Fruit fly (Drosophila melanogaster) whole organism, embryonic: ENCODE results near the gene fkh.

ENCODE experiments used
- Atf3 ChIP-seq: fragments of 200-800 bp; sonication (Bioruptor generic); optimal IDR thresholded peaks from 3 replicates; lab custom pipeline; 2016; ENCODE audit warnings: missing biosample characterization, missing genetic modification characterization
- Bgb ChIP-seq: fragments of 200-800 bp; sonication (Bioruptor generic); IDR thresholded peaks from 2 replicates; pipeline ENCODE4 v1.3.6; 2022; ENCODE audit warnings: missing biosample characterization, missing genetic modification characterization; ENCODE audit not compliant: partially characterized antibody
- C15 ChIP-seq: fragments of 200-800 bp; sonication (Bioruptor generic); IDR thresholded peaks from 3 replicates; pipeline ENCODE4 v1.3.6; 2022; ENCODE audit warnings: missing biosample characterization, missing genetic modification characterization
- CG10462 ChIP-seq: fragments of 200-800 bp; sonication (Bioruptor generic); optimal IDR thresholded peaks from 2 replicates; lab custom pipeline; 2016; ENCODE audit warnings: missing biosample characterization, missing genetic modification characterization
- CG13296 ChIP-seq: fragments of 200-800 bp; sonication (Bioruptor generic); optimal IDR thresholded peaks from 3 replicates; lab custom pipeline; 2018; ENCODE audit warnings: missing biosample characterization, mild to moderate bottlenecking, missing genetic modification characterization
- CG1602 ChIP-seq: fragments of 200-800 bp; sonication (Bioruptor generic); optimal IDR thresholded peaks from 3 replicates; lab custom pipeline; 2016; ENCODE audit warnings: missing biosample characterization, missing genetic modification characterization
- CG17612 ChIP-seq: fragments of 200-800 bp; sonication (Bioruptor generic); IDR thresholded peaks from 2 replicates; pipeline ENCODE4 v1.3.6; 2022; ENCODE audit warnings: missing biosample characterization, missing genetic modification characterization
- CG1832 ChIP-seq: fragments of 200-800 bp; sonication (Bioruptor generic); optimal IDR thresholded peaks from 2 replicates; lab custom pipeline; 2017; ENCODE audit warnings: missing biosample characterization, mild to moderate bottlenecking, missing genetic modification characterization, inconsistent platforms
- CG18599 ChIP-seq: fragments of 200-800 bp; sonication (Bioruptor generic); optimal IDR thresholded peaks from 3 replicates; lab custom pipeline; 2017; ENCODE audit warnings: missing biosample characterization, missing genetic modification characterization, mild to moderate bottlenecking, moderate library complexity, missing genetic modification reagents
- CG2712 ChIP-seq: fragments of 200-800 bp; optimal IDR thresholded peaks from 3 replicates; lab custom pipeline; 2019; ENCODE audit warnings: missing biosample characterization, mild to moderate bottlenecking, missing genetic modification characterization, moderate library complexity
- CG2889 ChIP-seq: fragments of 200-800 bp; sonication (Bioruptor generic); IDR thresholded peaks from 3 replicates; pipeline ENCODE4 v1.3.6; 2022; ENCODE audit warnings: missing biosample characterization, missing genetic modification characterization
- CG30431 ChIP-seq: fragments of 200-800 bp; sonication (Bioruptor generic); optimal IDR thresholded peaks from 2 replicates; lab custom pipeline; 2017; ENCODE audit warnings: missing biosample characterization, missing genetic modification characterization
- CG33213 ChIP-seq: fragments of 200-800 bp; sonication (Bioruptor generic); optimal IDR thresholded peaks from 3 replicates; lab custom pipeline; 2016; ENCODE audit warnings: missing biosample characterization, missing genetic modification characterization
- CG5953 ChIP-seq: fragments of 200-800 bp; sonication (Bioruptor generic); IDR thresholded peaks from 2 replicates; pipeline ENCODE4 v1.3.6; 2022; ENCODE audit warnings: missing biosample characterization, missing genetic modification characterization
- CG6175 ChIP-seq: fragments of 200-800 bp; sonication (Bioruptor generic); IDR thresholded peaks from 3 replicates; pipeline ENCODE4 v1.3.6; 2022; ENCODE audit warnings: missing biosample characterization, missing genetic modification characterization
- CG6683 ChIP-seq: fragments of 200-800 bp; sonication (Bioruptor generic); optimal IDR thresholded peaks from 2 replicates; lab custom pipeline; 2017; ENCODE audit warnings: missing biosample characterization, mild to moderate bottlenecking, missing genetic modification characterization, missing genetic modification reagents
- CG6765 ChIP-seq: fragments of 200-800 bp; sonication (Bioruptor generic); optimal IDR thresholded peaks from 3 replicates; lab custom pipeline; 2017; ENCODE audit warnings: missing biosample characterization, mild to moderate bottlenecking, missing genetic modification characterization
- CG8388 ChIP-seq: fragments of 200-800 bp; sonication (Bioruptor generic); optimal IDR thresholded peaks from 2 replicates; lab custom pipeline; 2019; ENCODE audit warnings: missing biosample characterization, mild to moderate bottlenecking, missing genetic modification characterization, moderate library complexity
- CG8924 ChIP-seq: fragments of 200-800 bp; optimal IDR thresholded peaks from 3 replicates; lab custom pipeline; 2019; ENCODE audit warnings: missing biosample characterization, mild to moderate bottlenecking, missing genetic modification characterization, moderate library complexity
- CG8944 ChIP-seq: fragments of 200-800 bp; sonication (Bioruptor generic); optimal IDR thresholded peaks from 3 replicates; lab custom pipeline; 2016; ENCODE audit warnings: missing biosample characterization, missing genetic modification characterization
- CG9932 ChIP-seq: fragments of 200-800 bp; sonication (Bioruptor generic); IDR thresholded peaks from 2 replicates; pipeline ENCODE4 v1.3.6; 2022; ENCODE audit warnings: missing biosample characterization, missing genetic modification characterization
- Dp ChIP-seq: fragments of 200-800 bp; sonication (Bioruptor generic); optimal IDR thresholded peaks from 2 replicates; lab custom pipeline; 2018; ENCODE audit warnings: missing biosample characterization, mild to moderate bottlenecking, missing genetic modification characterization, moderate library complexity
- ERR ChIP-seq: fragments of 200-800 bp; sonication (Bioruptor generic); optimal IDR thresholded peaks from 2 replicates; lab custom pipeline; 2016; ENCODE audit warnings: missing biosample characterization, missing genetic modification characterization
- HLH3B ChIP-seq: fragments of 200-800 bp; sonication (Bioruptor generic); IDR thresholded peaks from 2 replicates; pipeline ENCODE4 v1.3.6; 2022; ENCODE audit warnings: missing biosample characterization, missing genetic modification characterization
- Hr3 ChIP-seq: fragments of 200-800 bp; sonication (Bioruptor generic); optimal IDR thresholded peaks from 3 replicates; lab custom pipeline; 2016; ENCODE audit warnings: missing biosample characterization, missing genetic modification characterization
- Lim3 ChIP-seq: fragments of 200-800 bp; sonication (Bioruptor generic); IDR thresholded peaks from 2 replicates; pipeline ENCODE4 v1.3.6; 2022; ENCODE audit warnings: missing biosample characterization, missing genetic modification characterization
- Max ChIP-seq: fragments of 200-800 bp; sonication (Bioruptor generic); optimal IDR thresholded peaks from 2 replicates; lab custom pipeline; 2016; ENCODE audit warnings: missing biosample characterization, mild to moderate bottlenecking, missing genetic modification characterization
- NFAT ChIP-seq: fragments of 200-800 bp; sonication (Bioruptor generic); IDR thresholded peaks from 2 replicates; pipeline ENCODE4 v1.3.6; 2022; ENCODE audit warnings: missing biosample characterization, missing genetic modification characterization
- Rx ChIP-seq: fragments of 200-800 bp; sonication (Bioruptor generic); IDR thresholded peaks from 2 replicates; pipeline ENCODE4 v1.3.6; 2022; ENCODE audit warnings: missing biosample characterization, missing genetic modification characterization
- Sry-δ ChIP-seq: fragments of 200-800 bp; sonication (Bioruptor generic); optimal IDR thresholded peaks from 2 replicates; lab custom pipeline; 2016; ENCODE audit warnings: missing biosample characterization, missing genetic modification characterization
- Ssrp ChIP-seq: fragments of 200-800 bp; sonication (Bioruptor generic); optimal IDR thresholded peaks from 2 replicates; lab custom pipeline; 2018; ENCODE audit warnings: missing biosample characterization, mild to moderate bottlenecking, missing genetic modification characterization, moderate library complexity
- ap ChIP-seq: fragments of 200-800 bp; sonication (Bioruptor generic); IDR thresholded peaks from 2 replicates; pipeline ENCODE4 v1.3.6; 2022; ENCODE audit warnings: missing biosample characterization, missing genetic modification characterization
- az2 ChIP-seq: fragments of 200-800 bp; sonication (Bioruptor generic); optimal IDR thresholded peaks from 3 replicates; lab custom pipeline; 2016; ENCODE audit warnings: missing biosample characterization, missing genetic modification characterization
- bigmax ChIP-seq: fragments of 200-800 bp; sonication (Bioruptor generic); optimal IDR thresholded peaks from 2 replicates; lab custom pipeline; 2018; ENCODE audit warnings: missing biosample characterization, mild to moderate bottlenecking, missing genetic modification characterization
- bowl ChIP-seq: fragments of 200-800 bp; sonication (Bioruptor generic); IDR thresholded peaks from 2 replicates; pipeline ENCODE4 v1.3.6; 2022; ENCODE audit warnings: missing biosample characterization, missing genetic modification characterization
- br ChIP-seq: fragments of >200 bp; optimal IDR thresholded peaks from 2 replicates; lab custom pipeline; 2017
- cato ChIP-seq: fragments of 200-800 bp; sonication (Bioruptor generic); optimal IDR thresholded peaks from 2 replicates; lab custom pipeline; 2016; ENCODE audit warnings: missing biosample characterization, missing genetic modification characterization, borderline replicate concordance
- chm ChIP-seq: fragments of 200-800 bp; sonication (Bioruptor generic); IDR thresholded peaks from 2 replicates; pipeline ENCODE4 v1.3.6; 2022; ENCODE audit warnings: missing biosample characterization, missing genetic modification characterization
- emc ChIP-seq: fragments of 200-800 bp; sonication (Bioruptor generic); optimal IDR thresholded peaks from 2 replicates; lab custom pipeline; 2016; ENCODE audit warnings: missing biosample characterization, missing genetic modification characterization
- ftz-f1 ChIP-seq: fragments of 200-800 bp; sonication (Bioruptor generic); optimal IDR thresholded peaks from 2 replicates; lab custom pipeline; 2016; ENCODE audit warnings: missing biosample characterization, missing genetic modification characterization
- gsb-n ChIP-seq: fragments of 200-800 bp; sonication (Bioruptor generic); optimal IDR thresholded peaks from 3 replicates; lab custom pipeline; 2018; ENCODE audit warnings: missing biosample characterization, mild to moderate bottlenecking, missing genetic modification characterization
- kah ChIP-seq: fragments of 200-800 bp; sonication (Bioruptor generic); optimal IDR thresholded peaks from 2 replicates; lab custom pipeline; 2018; ENCODE audit warnings: missing biosample characterization, mild to moderate bottlenecking, missing genetic modification characterization
- kay ChIP-seq: fragments of 200-800 bp; sonication (Bioruptor generic); optimal IDR thresholded peaks from 2 replicates; lab custom pipeline; 2016; ENCODE audit warnings: missing biosample characterization, missing genetic modification characterization
- lbe ChIP-seq: fragments of 200-800 bp; sonication (Bioruptor generic); optimal IDR thresholded peaks from 2 replicates; lab custom pipeline; 2016; ENCODE audit warnings: missing biosample characterization, mild to moderate bottlenecking, missing genetic modification characterization
- lola ChIP-seq, 3 experiments: fragments of >200 bp in 2 of 3; fragments of 200-800 bp in 1 of 3; sonication (Bioruptor generic) in 1 of 3; optimal IDR thresholded peaks; 2 replicates each; lab custom pipeline; 2017 to 2019; ENCODE audit warnings: missing biosample characterization in 3 of 3, missing genetic modification characterization in 3 of 3, mild to moderate bottlenecking in 1 of 3, moderate library complexity in 1 of 3
- maf-S ChIP-seq: fragments of 200-800 bp; sonication (Bioruptor generic); optimal IDR thresholded peaks from 2 replicates; lab custom pipeline; 2016; ENCODE audit warnings: missing biosample characterization, missing genetic modification characterization
- mam ChIP-seq: fragments of 200-800 bp; sonication (Bioruptor generic); optimal IDR thresholded peaks from 3 replicates; lab custom pipeline; 2016; ENCODE audit warnings: missing biosample characterization, missing genetic modification characterization
- nau ChIP-seq: fragments of 200-800 bp; sonication (Bioruptor generic); optimal IDR thresholded peaks from 3 replicates; lab custom pipeline; 2017; ENCODE audit warnings: missing biosample characterization, mild to moderate bottlenecking, missing genetic modification characterization, missing genetic modification reagents
- nom ChIP-seq: fragments of 200-800 bp; sonication (Bioruptor generic); optimal IDR thresholded peaks from 2 replicates; lab custom pipeline; 2017; ENCODE audit warnings: missing biosample characterization, missing genetic modification characterization, mild to moderate bottlenecking, moderate library complexity, missing genetic modification reagents
- oc ChIP-seq: fragments of 200-800 bp; sonication (Bioruptor generic); optimal IDR thresholded peaks from 2 replicates; lab custom pipeline; 2018; ENCODE audit warnings: missing biosample characterization, mild to moderate bottlenecking, missing genetic modification characterization, moderate library complexity
- pita ChIP-seq: fragments of 200-800 bp; sonication (Bioruptor generic); optimal IDR thresholded peaks from 2 replicates; lab custom pipeline; 2017; ENCODE audit warnings: missing biosample characterization, mild to moderate bottlenecking, missing genetic modification characterization
- tgo ChIP-seq: fragments of 200-800 bp; sonication (Bioruptor generic); IDR thresholded peaks from 3 replicates; pipeline ENCODE4 v1.3.6; 2022; ENCODE audit warnings: missing biosample characterization, missing genetic modification characterization

The fkh gene

DNA sequence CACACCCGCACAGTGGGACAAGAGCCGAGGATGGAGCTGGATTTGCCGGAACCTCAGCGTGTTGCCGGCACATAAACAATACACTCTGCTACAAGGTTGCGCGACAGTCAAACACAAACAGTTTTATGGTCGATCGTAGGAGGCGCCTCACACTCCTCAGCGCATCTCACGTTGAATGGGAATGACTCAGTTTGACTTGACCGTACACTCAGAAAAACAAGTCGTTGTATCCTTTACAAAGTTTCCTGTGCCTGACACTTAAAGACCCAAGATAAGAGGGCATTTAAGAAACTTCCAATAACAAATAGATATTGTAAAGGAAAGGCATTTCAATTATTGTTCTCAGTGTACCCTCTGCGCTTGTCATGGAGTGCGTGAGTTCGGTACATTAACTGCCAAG lies 46.7 kb upstream of the fkh start (continued):
- TF ChIP-seq bigmax (GFP tag; lab: Kevin White, UChicago) (no peak), Rx (GFP tag; lab: Robert Waterston, UW) (no peak), maf-S (GFP tag; lab: Kevin White, UChicago) (peak; percentile 22), lbe (GFP tag; lab: Kevin White, UChicago) (no peak), kah (no peak), Lim3 (no peak), CG2712 (peak; percentile 70), Bgb (GFP tag; lab: Robert Waterston, UW) (no peak), CG17612 (GFP tag; lab: Robert Waterston, UW) (no peak), ap (GFP tag; lab: Robert Waterston, UW) (no peak), Max (peak; percentile 22), ERR (GFP tag; lab: Kevin White, UChicago) (no peak), ftz-f1 (no peak), pita (GFP tag; lab: Kevin White, UChicago) (no peak), nom (GFP tag; lab: Kevin White, UChicago) (no peak), CG18599 (peak; percentile 76), tgo (GFP tag; lab: Robert Waterston, UW) (peak; percentile 48; the same call in 2 of the 3 replicates), Dp (no peak), gsb-n (tag; lab: Kevin White, UChicago) (peak; percentile 44), Atf3 (GFP tag; lab: Kevin White, UChicago) (no peak), oc (tag; lab: Kevin White, UChicago) (no peak), CG2889 (GFP tag; lab: Robert Waterston, UW) (peak; percentile 48; the same call in 1 of the 3 replicates), Ssrp (tag; lab: Kevin White, UChicago) (peak; percentile 26), CG6175 (GFP tag; lab: Robert Waterston, UW) (no peak), CG33213 (GFP tag; lab: Kevin White, UChicago) (peak; percentile 30), CG8924 (tag; lab: Kevin White, UChicago) (peak; percentile 68), lola (GFP tag; optimal IDR thresholded peaks at IDR 0.05; lab: Kevin White, UChicago) (peak in 1 of 3 experiments; percentile 13), nau (GFP tag; lab: Kevin White, UChicago) (peak; percentile 26), mam (GFP tag; lab: Kevin White, UChicago) (peak; percentile 46), CG30431 (peak; percentile 34), C15 (GFP tag; lab: Robert Waterston, UW) (no peak), CG1832 (GFP tag; lab: Kevin White, UChicago) (no peak), az2 (peak; percentile 20), kay (GFP tag; lab: Kevin White, UChicago) (no peak), cato (no peak), CG13296 (GFP tag; lab: Kevin White, UChicago) (peak; percentile 11), NFAT (no peak), br (lab: Kevin White, UChicago) (no peak), CG5953 (no peak), CG9932 (GFP tag; lab: Robert Waterston, UW) (peak; percentile 42; the same call in 1 of the 2 replicates), chm (GFP tag; lab: Robert Waterston, UW) (no peak; the same call in 1 of the 2 replicates), CG8388 (peak; percentile 52), CG6765 (GFP tag; lab: Kevin White, UChicago) (peak; percentile 15), HLH3B (GFP tag; lab: Robert Waterston, UW) (peak; percentile 59; the same call in 1 of the 2 replicates), CG6683 (GFP tag; lab: Kevin White, UChicago) (no peak), Hr3 (GFP tag; lab: Kevin White, UChicago) (peak; percentile 41), CG8944 (GFP tag; lab: Kevin White, UChicago) (peak; percentile 64), Sry-δ (GFP tag; lab: Kevin White, UChicago) (peak; percentile 24), emc (GFP tag; lab: Kevin White, UChicago) (no peak), bowl (no peak), CG1602 (peak; percentile 13), CG10462 (GFP tag; lab: Kevin White, UChicago) (no peak)
